Fruit fly (Drosophila melanogaster): ENCODE data around the gene Fim.

The Fim gene

DNA sequence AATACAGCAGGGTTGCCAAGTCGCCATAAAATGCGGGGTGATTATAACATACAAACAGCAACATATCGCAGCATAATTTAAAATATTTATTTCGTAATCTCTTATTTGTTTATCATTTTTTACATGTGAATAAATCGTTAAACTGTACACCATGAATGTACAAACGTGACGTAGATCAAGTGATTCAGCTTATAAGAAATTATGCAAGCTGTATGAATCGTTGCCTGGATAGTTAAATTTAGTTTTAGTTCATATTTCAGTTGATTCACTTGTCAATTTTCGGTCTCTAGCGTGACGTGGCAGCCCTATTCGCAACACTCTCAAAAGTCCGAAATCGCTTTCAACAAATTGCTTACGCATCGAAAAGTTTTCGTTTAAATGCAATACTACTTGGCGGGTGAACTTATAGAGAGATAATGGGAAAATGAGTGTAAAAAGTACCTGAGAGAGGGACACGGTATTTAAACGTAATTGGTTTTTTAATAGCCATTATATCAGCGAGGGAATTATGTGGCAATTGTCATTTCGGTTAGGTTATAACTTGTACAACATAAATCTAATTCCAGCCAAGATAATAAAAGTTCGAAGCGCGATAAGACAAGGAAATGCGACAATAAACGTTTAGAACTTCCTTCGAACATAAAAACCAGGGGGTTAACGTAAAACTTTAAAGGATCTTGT lies 9.5 kb downstream of the Fim start (continued):
- TF ChIP-seq hbn (GFP tag; IDR thresholded peaks at IDR 0.05; ENCODE audit: partially characterized antibody) (no peak), fd102C (GFP tag; optimal IDR thresholded peaks at IDR 0.05) (no peak), ind (GFP tag; optimal IDR thresholded peaks at IDR 0.05) (peak; percentile 67), CG32532 (GFP tag; IDR thresholded peaks at IDR 0.05) (peak; percentile 58; the same call in 1 of the 2 replicates), CG10654 (GFP tag; optimal IDR thresholded peaks at IDR 0.05) (peak; percentile 39), zen (tag; optimal IDR thresholded peaks at IDR 0.05) (peak; percentile 34), pros (GFP tag; optimal IDR thresholded peaks at IDR 0.05) (no peak), CG34422 (GFP tag; IDR thresholded peaks at IDR 0.05) (0 out of 3 replicates have a peak, but pooled peaks have one; percentile 27), CG6791 (GFP tag; IDR thresholded peaks at IDR 0.05; ENCODE audit: partially characterized antibody) (no peak), Doc2 (GFP tag; IDR thresholded peaks at IDR 0.05) (no peak), Lpt (GFP tag; optimal IDR thresholded peaks at IDR 0.05) (no peak), lab (GFP tag; optimal IDR thresholded peaks at IDR 0.05) (peak; percentile 82), Stat92E (GFP tag; optimal IDR thresholded peaks at IDR 0.05) (no peak), CG8944 (GFP tag; optimal IDR thresholded peaks at IDR 0.05) (no peak), CG18011 (GFP tag; optimal IDR thresholded peaks at IDR 0.05) (peak; percentile 48), pita (GFP tag; optimal IDR thresholded peaks at IDR 0.05) (no peak), Fer1 (GFP tag; optimal IDR thresholded peaks at IDR 0.05) (peak; percentile 77), CG12744 (GFP tag; optimal IDR thresholded peaks at IDR 0.05) (no peak), CG13123 (GFP tag; optimal IDR thresholded peaks at IDR 0.05) (peak; percentile 27), CG8924 (tag; optimal IDR thresholded peaks at IDR 0.05) (peak; percentile 85), lmd (GFP tag; IDR thresholded peaks at IDR 0.05) (peak; percentile 68), Xrp1 (GFP tag; IDR thresholded peaks at IDR 0.05) (peak; percentile 53; the same call in 1 of the 2 replicates), unpg (GFP tag; optimal IDR thresholded peaks at IDR 0.05) (peak; percentile 77), lola (GFP tag; optimal IDR thresholded peaks at IDR 0.05) (peak in 1 of 3 experiments; percentile 16)

DNA sequence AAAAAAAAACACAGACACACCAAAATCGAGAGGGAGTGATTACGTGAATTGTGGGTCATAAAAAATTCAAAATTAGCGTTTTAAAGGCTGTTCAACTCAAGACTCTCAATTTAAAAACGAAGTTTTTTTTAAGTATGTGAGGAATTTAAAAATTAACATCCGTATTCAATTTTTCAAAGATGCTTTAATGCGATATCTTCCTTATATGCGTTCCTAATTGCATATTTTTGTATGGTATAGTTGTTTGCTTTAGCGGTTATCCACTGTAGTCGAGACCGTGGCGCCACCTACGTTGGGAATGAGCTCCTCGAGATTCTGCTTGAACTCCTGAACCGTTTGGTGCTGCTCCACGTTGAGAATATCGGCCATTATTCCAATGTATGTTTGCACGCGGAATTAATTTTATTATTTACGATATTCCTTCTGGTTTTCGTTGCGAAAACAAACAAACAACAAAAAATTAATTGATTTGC lies 10.7 kb downstream of the Fim start:
- TF ChIP-seq CG17829 (tag; optimal IDR thresholded peaks at IDR 0.05) (no peak), grau (tag; optimal IDR thresholded peaks at IDR 0.05) (peak; percentile 2), CG2678 (tag; optimal IDR thresholded peaks at IDR 0.05) (peak; percentile 2), dan (GFP tag; IDR thresholded peaks at IDR 0.05) (no peak), Oli (tag; optimal IDR thresholded peaks at IDR 0.05) (peak; percentile 6), sens (GFP tag) (peak; percentile 62), Med (GFP tag) (peak; percentile 45), CG6765 (GFP tag; optimal IDR thresholded peaks at IDR 0.05) (no peak), dysf (GFP tag; IDR thresholded peaks at IDR 0.05) (0 out of 3 replicates have a peak, but pooled peaks have one; percentile 15), CG8089 (GFP tag; optimal IDR thresholded peaks at IDR 0.05) (no peak), inv (GFP tag; IDR thresholded peaks at IDR 0.05; ENCODE audit: partially characterized antibody) (no peak), CG17361 (GFP tag; IDR thresholded peaks at IDR 0.05) (0 out of 3 replicates have a peak, but pooled peaks have one; percentile 11), pros (GFP tag; optimal IDR thresholded peaks at IDR 0.05) (no peak), tna (GFP tag; IDR thresholded peaks at IDR 0.05; ENCODE audit: partially characterized antibody) (no peak), Pdp1 (GFP tag; optimal IDR thresholded peaks at IDR 0.05) (peak in 1 of 2 experiments; percentile 8), CHES-1-like (GFP tag; optimal IDR thresholded peaks at IDR 0.05) (no peak), CTCF (GFP tag; optimal IDR thresholded peaks at IDR 0.05) (peak; percentile 78), ci (GFP tag; IDR thresholded peaks at IDR 0.05) (no peak), CG7839 (tag; optimal IDR thresholded peaks at IDR 0.05) (peak; percentile 11), Hr51 (GFP tag; optimal IDR thresholded peaks at IDR 0.05) (no peak), knrl (GFP tag; IDR thresholded peaks at IDR 0.05; ENCODE audit: partially characterized antibody) (no peak), sima (GFP tag; optimal IDR thresholded peaks at IDR 0.05) (no peak), dm (GFP tag; optimal IDR thresholded peaks at IDR 0.05) (no peak), Optix (GFP tag; IDR thresholded peaks at IDR 0.05) (no peak)

Measured in whole organism, embryonic.